Fruit fly (Drosophila melanogaster): ENCODE data around the gene rg.
A peak's percentile ranks its signal among the peaks of the same experiment; 100 is the strongest.

dm6 chrX:5299957-5300356 is 214.4 kb downstream of the rg start:
- TF ChIP-seq CG13204 (GFP tag; optimal IDR thresholded peaks at IDR 0.05) (no peak), EcR (GFP tag; optimal IDR thresholded peaks at IDR 0.05) (no peak), CG8301 (tag; optimal IDR thresholded peaks at IDR 0.05) (no peak), CG10348 (GFP tag; IDR thresholded peaks at IDR 0.05) (no peak), Snoo (tag; optimal IDR thresholded peaks at IDR 0.05) (no peak), CG8159 (tag; optimal IDR thresholded peaks at IDR 0.05) (peak; percentile 36), CG14655 (GFP tag; optimal IDR thresholded peaks at IDR 0.05) (no peak), gl (tag; optimal IDR thresholded peaks at IDR 0.05) (no peak), CG15710 (tag; optimal IDR thresholded peaks at IDR 0.05) (no peak), CG12605 (GFP tag; IDR thresholded peaks at IDR 0.05) (no peak), CG34367 (tag; optimal IDR thresholded peaks at IDR 0.05) (no peak)
